Fruit fly (Drosophila melanogaster) whole organism, prepupa: ENCODE data around the gene Flo2.

Experiments used
- CG10669 ChIP-seq: fragments of 200-800 bp; sonication (Bioruptor generic); optimal IDR thresholded peaks from 3 replicates; lab custom pipeline; 2018; ENCODE audit warnings: missing biosample characterization, mild to moderate bottlenecking, missing genetic modification characterization, moderate library complexity
- CG11294 ChIP-seq: fragments of 200-800 bp; sonication (Bioruptor generic); IDR thresholded peaks from 2 replicates; pipeline ENCODE4 v1.3.6; 2022; ENCODE audit warnings: missing biosample characterization, missing genetic modification characterization
- CG11902 ChIP-seq: fragments of 200-800 bp; sonication (Bioruptor generic); optimal IDR thresholded peaks from 3 replicates; lab custom pipeline; 2016; ENCODE audit warnings: missing biosample characterization, missing genetic modification characterization
- CG15336 ChIP-seq: fragments of 200-800 bp; sonication (Bioruptor generic); IDR thresholded peaks from 2 replicates; pipeline ENCODE4 v1.3.6; 2022; ENCODE audit warnings: missing biosample characterization, missing genetic modification characterization
- CG1621 ChIP-seq: fragments of 200-800 bp; sonication (Bioruptor generic); optimal IDR thresholded peaks from 3 replicates; lab custom pipeline; 2018; ENCODE audit warnings: missing biosample characterization, mild to moderate bottlenecking, missing genetic modification characterization
- CG16779 ChIP-seq: fragments of 200-800 bp; sonication (Bioruptor generic); optimal IDR thresholded peaks from 3 replicates; lab custom pipeline; 2017; ENCODE audit warnings: missing biosample characterization, mild to moderate bottlenecking, missing genetic modification characterization
- CG31627 ChIP-seq: fragments of 200-800 bp; sonication (Bioruptor generic); optimal IDR thresholded peaks from 3 replicates; lab custom pipeline; 2016; ENCODE audit warnings: missing biosample characterization, missing genetic modification characterization
- CG34406 ChIP-seq: fragments of 200-800 bp; sonication (Bioruptor generic); optimal IDR thresholded peaks from 3 replicates; lab custom pipeline; 2016; ENCODE audit warnings: missing biosample characterization, missing genetic modification characterization
- CG3919 ChIP-seq: fragments of 200-800 bp; sonication (Bioruptor generic); optimal IDR thresholded peaks from 3 replicates; lab custom pipeline; 2016; ENCODE audit warnings: missing biosample characterization, missing genetic modification characterization
- CG6163 ChIP-seq: fragments of 200-800 bp; sonication (Bioruptor generic); IDR thresholded peaks from 3 replicates; pipeline ENCODE4 v1.3.6; 2022; ENCODE audit warnings: missing biosample characterization, missing genetic modification characterization
- CG6276 ChIP-seq: fragments of 200-800 bp; sonication (Bioruptor generic); optimal IDR thresholded peaks from 2 replicates; lab custom pipeline; 2017; ENCODE audit warnings: missing biosample characterization, mild to moderate bottlenecking, missing genetic modification characterization
- CG6792 ChIP-seq: fragments of 200-800 bp; sonication (Bioruptor generic); optimal IDR thresholded peaks from 3 replicates; lab custom pipeline; 2016; ENCODE audit warnings: missing biosample characterization, missing genetic modification characterization
- CG6808 ChIP-seq: fragments of 200-800 bp; sonication (Bioruptor generic); optimal IDR thresholded peaks from 3 replicates; lab custom pipeline; 2017; ENCODE audit warnings: missing biosample characterization, missing genetic modification characterization, mild to moderate bottlenecking, moderate library complexity, missing genetic modification reagents
- CG6854 ChIP-seq: fragments of 200-800 bp; sonication (Bioruptor generic); optimal IDR thresholded peaks from 2 replicates; lab custom pipeline; 2017; ENCODE audit warnings: missing biosample characterization, mild to moderate bottlenecking, missing genetic modification characterization
- CG8119 ChIP-seq: fragments of 200-800 bp; sonication (Bioruptor generic); IDR thresholded peaks from 3 replicates; pipeline ENCODE4 v1.3.6; 2022; ENCODE audit warnings: missing biosample characterization, missing genetic modification characterization
- CG8319 ChIP-seq: fragments of 200-800 bp; sonication (Bioruptor generic); optimal IDR thresholded peaks from 3 replicates; lab custom pipeline; 2016; ENCODE audit warnings: missing biosample characterization, missing genetic modification characterization
- CG9139 ChIP-seq: fragments of 200-800 bp; sonication (Bioruptor generic); optimal IDR thresholded peaks from 3 replicates; lab custom pipeline; 2017; ENCODE audit warnings: missing biosample characterization, mild to moderate bottlenecking, missing genetic modification characterization
- Eip75B ChIP-seq: fragments of 200-800 bp; sonication (Bioruptor generic); optimal IDR thresholded peaks from 3 replicates; lab custom pipeline; 2016; ENCODE audit warnings: missing biosample characterization, missing genetic modification characterization
- Eip78C ChIP-seq: fragments of 200-800 bp; sonication (Bioruptor generic); peaks from one replicate; lab custom pipeline; 2016; ENCODE audit warnings: missing biosample characterization, missing genetic modification characterization
- Ets21C ChIP-seq: fragments of 200-800 bp; sonication (Bioruptor generic); optimal IDR thresholded peaks from 3 replicates; lab custom pipeline; 2016; ENCODE audit warnings: missing biosample characterization, missing genetic modification characterization
- Ets96B ChIP-seq: fragments of 200-800 bp; optimal IDR thresholded peaks from 2 replicates; lab custom pipeline; 2019; ENCODE audit warnings: missing biosample characterization, mild to moderate bottlenecking, missing genetic modification characterization, moderate library complexity
- Hr39 ChIP-seq: fragments of 200-800 bp; sonication (Bioruptor generic); optimal IDR thresholded peaks from 2 replicates; lab custom pipeline; 2016; ENCODE audit warnings: missing biosample characterization, missing genetic modification characterization
- Hr4 ChIP-seq: fragments of 200-800 bp; sonication (Bioruptor generic); optimal IDR thresholded peaks from 3 replicates; lab custom pipeline; 2016; ENCODE audit warnings: missing biosample characterization, missing genetic modification characterization
- Lpt ChIP-seq: fragments of 200-800 bp; sonication (Bioruptor generic); optimal IDR thresholded peaks from 3 replicates; lab custom pipeline; 2016; ENCODE audit warnings: missing biosample characterization, missing genetic modification characterization
- Met ChIP-seq: fragments of 200-800 bp; sonication (Bioruptor generic); optimal IDR thresholded peaks from 3 replicates; lab custom pipeline; 2016; ENCODE audit warnings: missing biosample characterization, missing genetic modification characterization
- Smox ChIP-seq: fragments of 200-800 bp; sonication (Bioruptor generic); optimal IDR thresholded peaks from 3 replicates; lab custom pipeline; 2016; ENCODE audit warnings: missing biosample characterization, missing genetic modification characterization
- Sox102F ChIP-seq: fragments of 200-800 bp; sonication (Bioruptor generic); optimal IDR thresholded peaks from 2 replicates; lab custom pipeline; 2016; ENCODE audit warnings: missing biosample characterization, mild to moderate bottlenecking, missing genetic modification characterization
- achi ChIP-seq: fragments of 200-800 bp; sonication (Bioruptor generic); optimal IDR thresholded peaks from 3 replicates; lab custom pipeline; 2016; ENCODE audit warnings: missing biosample characterization, missing genetic modification characterization
- acj6 ChIP-seq: fragments of 200-800 bp; sonication (Bioruptor generic); optimal IDR thresholded peaks from 3 replicates; lab custom pipeline; 2016; ENCODE audit warnings: missing biosample characterization, missing genetic modification characterization
- cyc ChIP-seq: fragments of 200-800 bp; sonication (Bioruptor generic); optimal IDR thresholded peaks from 3 replicates; lab custom pipeline; 2016; ENCODE audit warnings: missing biosample characterization, missing genetic modification characterization
- dac ChIP-seq: fragments of 200-800 bp; sonication (Bioruptor generic); optimal IDR thresholded peaks from 2 replicates; lab custom pipeline; 2017; ENCODE audit warnings: missing biosample characterization, mild to moderate bottlenecking, missing genetic modification characterization
- dsx ChIP-seq: fragments of 200-800 bp; optimal IDR thresholded peaks from 3 replicates; lab custom pipeline; 2019; ENCODE audit warnings: missing biosample characterization, mild to moderate bottlenecking, missing genetic modification characterization, moderate library complexity; ENCODE audit not compliant: poor library complexity, severe bottlenecking
- eg ChIP-seq: fragments of 200-800 bp; sonication (Bioruptor generic); IDR thresholded peaks from 3 replicates; pipeline ENCODE4 v1.3.6; 2022; ENCODE audit warnings: missing biosample characterization, missing genetic modification characterization
- esn ChIP-seq: fragments of 200-800 bp; sonication (Bioruptor generic); optimal IDR thresholded peaks from 2 replicates; lab custom pipeline; 2016; ENCODE audit warnings: missing biosample characterization, mild to moderate bottlenecking, missing genetic modification characterization, moderate library complexity
- fd59A ChIP-seq: fragments of 200-800 bp; sonication (Bioruptor generic); optimal IDR thresholded peaks from 2 replicates; lab custom pipeline; 2017; ENCODE audit warnings: missing biosample characterization, mild to moderate bottlenecking, missing genetic modification characterization, missing genetic modification reagents
- fd85E ChIP-seq: fragments of 200-800 bp; sonication (Bioruptor generic); optimal IDR thresholded peaks from 3 replicates; lab custom pipeline; 2016; ENCODE audit warnings: missing biosample characterization, missing genetic modification characterization
- fkh ChIP-seq: fragments of 200-800 bp; sonication (Bioruptor generic); optimal IDR thresholded peaks from 3 replicates; lab custom pipeline; 2017; ENCODE audit warnings: missing biosample characterization, mild to moderate bottlenecking, missing genetic modification characterization, moderate library complexity
- net ChIP-seq: fragments of 200-800 bp; sonication (Bioruptor generic); optimal IDR thresholded peaks from 3 replicates; lab custom pipeline; 2016; ENCODE audit warnings: missing biosample characterization, missing genetic modification characterization
- pdm3 ChIP-seq: fragments of 200-800 bp; sonication (Bioruptor generic); optimal IDR thresholded peaks from 3 replicates; lab custom pipeline; 2016; ENCODE audit warnings: missing biosample characterization, missing genetic modification characterization
- salr ChIP-seq, 2 experiments: fragments of 200-800 bp; sonication (Bioruptor generic); optimal IDR thresholded peaks; 3 replicates each; lab custom pipeline; 2016 to 2018; ENCODE audit warnings: missing biosample characterization in 2 of 2, missing genetic modification characterization in 2 of 2, mild to moderate bottlenecking in 1 of 2
- ss ChIP-seq, 2 experiments: fragments of 200-800 bp; sonication (Bioruptor generic); optimal IDR thresholded peaks; 2 replicates in 1 of 2; 3 replicates in 1 of 2; lab custom pipeline; 2017 to 2018; ENCODE audit warnings: mild to moderate bottlenecking in 2 of 2, missing biosample characterization in 2 of 2, missing genetic modification characterization in 2 of 2, moderate library complexity in 1 of 2
- svp ChIP-seq: fragments of 200-800 bp; sonication (Bioruptor generic); peaks from one replicate; lab custom pipeline; 2016; ENCODE audit warnings: missing biosample characterization, missing genetic modification characterization
- vri ChIP-seq: fragments of 200-800 bp; sonication (Bioruptor generic); optimal IDR thresholded peaks from 3 replicates; lab custom pipeline; 2016; ENCODE audit warnings: missing biosample characterization, mild to moderate bottlenecking, missing genetic modification characterization

Gene Flo2

dm6 chrX:14909051-14909450 lies 69.9 kb downstream of the Flo2 start (continued):
- TF ChIP-seq Eip75B (no peak), dsx (GFP tag; lab: Kevin White, UChicago) (no peak), CG6276 (GFP tag; lab: Kevin White, UChicago) (no peak), fd59A (no peak), CG3919 (no peak), Hr4 (GFP tag; lab: Kevin White, UChicago) (no peak), CG6854 (GFP tag; lab: Kevin White, UChicago) (no peak), CG1621 (tag; lab: Kevin White, UChicago) (no peak), salr (GFP tag; optimal IDR thresholded peaks at IDR 0.05; lab: Kevin White, UChicago) (no peak), CG31627 (GFP tag; lab: Kevin White, UChicago) (no peak), Sox102F (no peak), Hr39 (GFP tag; lab: Kevin White, UChicago) (peak; percentile 22), net (GFP tag; lab: Kevin White, UChicago) (no peak), Lpt (GFP tag; lab: Kevin White, UChicago) (no peak), Ets21C (GFP tag; lab: Kevin White, UChicago) (no peak), CG11294 (GFP tag; lab: Robert Waterston, UW) (no peak)

DNA sequence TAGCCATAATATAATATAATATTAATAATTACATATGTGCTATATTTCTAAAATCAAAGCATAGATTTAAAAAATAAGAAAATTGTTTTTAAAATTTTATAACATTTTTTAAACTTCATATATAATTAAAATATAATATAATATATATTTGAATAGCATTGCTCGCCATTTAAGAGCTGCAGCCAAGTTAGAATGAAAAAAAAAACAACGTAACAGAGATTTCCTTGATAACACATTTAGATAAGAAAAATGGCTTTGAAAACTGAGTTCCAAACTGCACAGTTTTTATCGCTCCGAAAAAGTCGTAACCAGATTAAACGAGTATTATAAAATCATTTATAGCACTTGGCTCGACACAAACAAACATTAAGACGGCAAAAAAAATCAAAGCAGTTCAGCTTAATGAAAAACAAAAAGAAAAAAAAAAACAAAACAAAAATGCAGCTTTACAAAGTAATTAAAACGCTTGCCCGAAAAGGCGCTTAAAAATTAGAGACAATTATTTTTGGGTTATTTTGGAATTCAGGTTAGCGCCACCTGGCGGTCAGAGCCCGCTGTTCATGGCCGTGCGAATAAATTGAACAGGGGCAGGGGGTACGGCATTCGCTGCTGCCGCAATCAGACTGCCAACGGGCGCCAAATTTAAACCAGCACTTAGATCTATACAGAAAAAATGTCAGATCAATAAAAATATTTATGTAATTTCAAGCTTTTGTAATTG lies 70.6 kb downstream of the Flo2 start, which contains the start of gene fiz:
Gene fiz, minus strand, starts transcription at position 51 of the 721 bp plus-strand sequence.
- no peak for TF ChIP-seq svp
- TF ChIP-seq Eip75B: no peak
- no peak for TF ChIP-seq CG34406
- peak; percentile 27 for TF ChIP-seq vri (GFP tag; lab: Kevin White, UChicago)
- no peak for TF ChIP-seq eg
- TF ChIP-seq ss (GFP tag; optimal IDR thresholded peaks at IDR 0.05; lab: Kevin White, UChicago): no peak
- no peak for TF ChIP-seq dac
- 0 out of 2 replicates have a peak, but pooled peaks have one; percentile 30 for TF ChIP-seq CG15336 (GFP tag; lab: Robert Waterston, UW)
- TF ChIP-seq CG6808: no peak
- no peak for TF ChIP-seq Smox (GFP tag; lab: Kevin White, UChicago)
- no peak for TF ChIP-seq CG6792 (GFP tag; lab: Kevin White, UChicago)
- no peak for TF ChIP-seq CG1621 (tag; lab: Kevin White, UChicago)
- no peak for TF ChIP-seq achi
- peak; percentile 2 for TF ChIP-seq Hr39 (GFP tag; lab: Kevin White, UChicago)
- TF ChIP-seq CG9139: no peak
- no peak for TF ChIP-seq CG11294 (GFP tag; lab: Robert Waterston, UW)
- TF ChIP-seq CG8119 (GFP tag; lab: Robert Waterston, UW): no peak
- TF ChIP-seq Met (GFP tag; lab: Kevin White, UChicago): no peak
- no peak for TF ChIP-seq esn (GFP tag; lab: Kevin White, UChicago)
- TF ChIP-seq CG8319 (GFP tag; lab: Kevin White, UChicago): no peak
- 0 out of 3 replicates have a peak, but pooled peaks have one; percentile 25 for TF ChIP-seq CG6163 (GFP tag; lab: Robert Waterston, UW)
- no peak for TF ChIP-seq fkh (GFP tag; lab: Kevin White, UChicago)
- TF ChIP-seq Eip78C (GFP tag; lab: Kevin White, UChicago): peak; percentile 6
- no peak for TF ChIP-seq CG31627 (GFP tag; lab: Kevin White, UChicago)

dm6 chrX:14910464-14911349 lies 71.5 kb downstream of the Flo2 start, which contains the start of gene CG14406:
Gene CG14406 (minus strand): TSS chrX:14910845.
- TF ChIP-seq CG6276 (GFP tag; lab: Kevin White, UChicago): no peak
- TF ChIP-seq cyc (GFP tag; lab: Kevin White, UChicago): no peak
- TF ChIP-seq Eip78C (GFP tag; lab: Kevin White, UChicago): peak; percentile 58
- TF ChIP-seq CG6163 (GFP tag; lab: Robert Waterston, UW): no peak; the same call in 2 of the 3 replicates
- TF ChIP-seq CG11902 (GFP tag; lab: Kevin White, UChicago): no peak
- peak; percentile 13 for TF ChIP-seq esn (GFP tag; lab: Kevin White, UChicago)
- TF ChIP-seq achi: no peak
- no peak for TF ChIP-seq pdm3
- TF ChIP-seq CG16779: no peak
- TF ChIP-seq CG8119 (GFP tag; lab: Robert Waterston, UW): no peak
- no peak for TF ChIP-seq dac
- TF ChIP-seq fd59A: no peak
- peak; percentile 6 for TF ChIP-seq CG34406
- peak; percentile 28 for TF ChIP-seq CG10669
- no peak for TF ChIP-seq fd85E
- peak; percentile 5 for TF ChIP-seq Ets96B
- no peak for TF ChIP-seq fkh (GFP tag; lab: Kevin White, UChicago)
- TF ChIP-seq Ets21C (GFP tag; lab: Kevin White, UChicago): no peak
- TF ChIP-seq acj6 (GFP tag; lab: Kevin White, UChicago): no peak
- TF ChIP-seq CG1621 (tag; lab: Kevin White, UChicago): no peak
- peak in 1 of 2 experiments; percentile 27 for TF ChIP-seq salr (GFP tag; optimal IDR thresholded peaks at IDR 0.05; lab: Kevin White, UChicago)
